Fruit fly (Drosophila melanogaster) whole organism, embryonic: Measurements from ENCODE around the gene CG9886.

Experiments
- Atf3 ChIP-seq: fragments of 200-800 bp; sonication (Bioruptor generic); optimal IDR thresholded peaks from 3 replicates; lab custom pipeline; 2016; ENCODE audit warnings: missing biosample characterization, missing genetic modification characterization
- Bteb2 ChIP-seq: fragments of 200-800 bp; sonication (Bioruptor generic); optimal IDR thresholded peaks from 2 replicates; lab custom pipeline; 2016; ENCODE audit warnings: missing biosample characterization, missing genetic modification characterization
- CG10543 ChIP-seq: fragments of 200-800 bp; sonication (Bioruptor generic); optimal IDR thresholded peaks from 3 replicates; lab custom pipeline; 2017; ENCODE audit warnings: missing biosample characterization, mild to moderate bottlenecking, missing genetic modification characterization, moderate library complexity
- CG11398 ChIP-seq: fragments of 200-800 bp; sonication (Bioruptor generic); optimal IDR thresholded peaks from 2 replicates; lab custom pipeline; 2016; ENCODE audit warnings: missing biosample characterization, missing genetic modification characterization
- CG12219 ChIP-seq: fragments of 200-800 bp; sonication (Bioruptor generic); optimal IDR thresholded peaks from 3 replicates; lab custom pipeline; 2018; ENCODE audit warnings: missing biosample characterization, mild to moderate bottlenecking, missing genetic modification characterization
- CG12769 ChIP-seq: fragments of 200-800 bp; sonication (Bioruptor generic); optimal IDR thresholded peaks from 2 replicates; lab custom pipeline; 2019; ENCODE audit warnings: missing biosample characterization, mild to moderate bottlenecking, missing genetic modification characterization, moderate library complexity
- CG15601 ChIP-seq: fragments of 200-800 bp; sonication (Bioruptor generic); optimal IDR thresholded peaks from 3 replicates; lab custom pipeline; 2019; ENCODE audit warnings: missing biosample characterization, mild to moderate bottlenecking, missing genetic modification characterization, moderate library complexity
- CG17359 ChIP-seq: fragments of 200-800 bp; sonication (Bioruptor generic); optimal IDR thresholded peaks from 3 replicates; lab custom pipeline; 2018; ENCODE audit warnings: missing biosample characterization, mild to moderate bottlenecking, missing genetic modification characterization, moderate library complexity
- CG17612 ChIP-seq: fragments of 200-800 bp; sonication (Bioruptor generic); IDR thresholded peaks from 2 replicates; pipeline ENCODE4 v1.3.6; 2022; ENCODE audit warnings: missing biosample characterization, missing genetic modification characterization
- CG17829 ChIP-seq: fragments of 200-800 bp; optimal IDR thresholded peaks from 2 replicates; lab custom pipeline; 2019; ENCODE audit warnings: missing biosample characterization, mild to moderate bottlenecking, missing genetic modification characterization, moderate library complexity
- CG2199 ChIP-seq: fragments of 200-800 bp; sonication (Bioruptor generic); IDR thresholded peaks from 3 replicates; pipeline ENCODE4 v1.3.6; 2022; ENCODE audit warnings: missing biosample characterization, missing genetic modification characterization
- CG32532 ChIP-seq: fragments of 200-800 bp; sonication (Bioruptor generic); IDR thresholded peaks from 2 replicates; pipeline ENCODE4 v1.3.6; 2022; ENCODE audit warnings: missing biosample characterization, missing genetic modification characterization
- CG3847 ChIP-seq: fragments of 200-800 bp; sonication (Bioruptor generic); IDR thresholded peaks from 2 replicates; pipeline ENCODE4 v1.3.6; 2022; ENCODE audit warnings: missing biosample characterization, missing genetic modification characterization
- CG4360 ChIP-seq: fragments of 200-800 bp; sonication (Bioruptor generic); IDR thresholded peaks from 2 replicates; pipeline ENCODE4 v1.3.6; 2022; ENCODE audit warnings: missing biosample characterization, missing genetic modification characterization
- CG5180 ChIP-seq: fragments of 200-800 bp; sonication (Bioruptor generic); optimal IDR thresholded peaks from 3 replicates; lab custom pipeline; 2017; ENCODE audit warnings: missing biosample characterization, missing genetic modification characterization, mild to moderate bottlenecking, moderate library complexity, missing genetic modification reagents
- CG6272 ChIP-seq: fragments of 200-800 bp; sonication (Bioruptor generic); IDR thresholded peaks from 2 replicates; pipeline ENCODE4 v1.3.6; 2022; ENCODE audit warnings: missing biosample characterization, missing genetic modification characterization
- CG6683 ChIP-seq: fragments of 200-800 bp; sonication (Bioruptor generic); optimal IDR thresholded peaks from 2 replicates; lab custom pipeline; 2017; ENCODE audit warnings: missing biosample characterization, mild to moderate bottlenecking, missing genetic modification characterization, missing genetic modification reagents
- CG6813 ChIP-seq: fragments of 200-800 bp; sonication (Bioruptor generic); optimal IDR thresholded peaks from 2 replicates; lab custom pipeline; 2017; ENCODE audit warnings: missing biosample characterization, missing genetic modification characterization, mild to moderate bottlenecking, moderate library complexity, missing genetic modification reagents
- CG7271 ChIP-seq: fragments of 200-800 bp; sonication (Bioruptor generic); optimal IDR thresholded peaks from 2 replicates; lab custom pipeline; 2018; ENCODE audit warnings: missing biosample characterization, mild to moderate bottlenecking, missing genetic modification characterization, moderate library complexity
- CG7745 ChIP-seq: fragments of 200-800 bp; sonication (Bioruptor generic); optimal IDR thresholded peaks from 2 replicates; lab custom pipeline; 2018; ENCODE audit warnings: missing biosample characterization, mild to moderate bottlenecking, missing genetic modification characterization, moderate library complexity
- CG7839 ChIP-seq: fragments of 200-800 bp; sonication (Bioruptor generic); optimal IDR thresholded peaks from 3 replicates; lab custom pipeline; 2018; ENCODE audit warnings: missing biosample characterization, mild to moderate bottlenecking, missing genetic modification characterization, moderate library complexity
- CG8281 ChIP-seq: fragments of 200-800 bp; sonication (Bioruptor generic); optimal IDR thresholded peaks from 2 replicates; lab custom pipeline; 2018; ENCODE audit warnings: missing biosample characterization, mild to moderate bottlenecking, missing genetic modification characterization, moderate library complexity
- CG8388 ChIP-seq: fragments of 200-800 bp; sonication (Bioruptor generic); optimal IDR thresholded peaks from 2 replicates; lab custom pipeline; 2019; ENCODE audit warnings: missing biosample characterization, mild to moderate bottlenecking, missing genetic modification characterization, moderate library complexity
- CG9797 ChIP-seq: fragments of 200-800 bp; sonication (Bioruptor generic); optimal IDR thresholded peaks from 3 replicates; lab custom pipeline; 2018; ENCODE audit warnings: missing biosample characterization, mild to moderate bottlenecking, missing genetic modification characterization
- Camta ChIP-seq: fragments of 200-800 bp; sonication (Bioruptor generic); optimal IDR thresholded peaks from 2 replicates; lab custom pipeline; 2016; ENCODE audit warnings: missing biosample characterization, missing genetic modification characterization
- CoRest ChIP-seq: fragments of 200-800 bp; sonication (Bioruptor generic); optimal IDR thresholded peaks from 3 replicates; lab custom pipeline; 2018; ENCODE audit warnings: missing biosample characterization, mild to moderate bottlenecking, missing genetic modification characterization, moderate library complexity
- Deaf1 ChIP-seq: fragments of 200-800 bp; optimal IDR thresholded peaks from 3 replicates; lab custom pipeline; 2019; ENCODE audit warnings: missing biosample characterization, mild to moderate bottlenecking, missing genetic modification characterization, moderate library complexity
- Dfd ChIP-seq, 2 experiments: fragments of >200 bp; optimal IDR thresholded peaks; 2 replicates each; lab custom pipeline; 2017; ENCODE audit warnings: missing biosample characterization in 2 of 2, missing genetic modification characterization in 2 of 2
- Fer1 ChIP-seq: fragments of 200-800 bp; sonication (Bioruptor generic); optimal IDR thresholded peaks from 2 replicates; lab custom pipeline; 2017; ENCODE audit warnings: missing biosample characterization, mild to moderate bottlenecking, missing genetic modification characterization
- GATAe ChIP-seq: fragments of 200-800 bp; sonication (Bioruptor generic); conservative IDR thresholded peaks from 2 replicates; pipeline ENCODE4 v1.3.6; 2022; ENCODE audit warnings: missing biosample characterization, missing genetic modification characterization
- HmgD ChIP-seq: fragments of 200-800 bp; sonication (Bioruptor generic); optimal IDR thresholded peaks from 3 replicates; lab custom pipeline; 2016; ENCODE audit warnings: missing biosample characterization, missing genetic modification characterization
- Hr51 ChIP-seq, 2 experiments: fragments of 200-800 bp; sonication (Bioruptor generic); optimal IDR thresholded peaks; 2 replicates in 1 of 2; 3 replicates in 1 of 2; lab custom pipeline; 2016 to 2018; ENCODE audit warnings: missing biosample characterization in 2 of 2, missing genetic modification characterization in 2 of 2, mild to moderate bottlenecking in 1 of 2, moderate library complexity in 1 of 2
- Hsf ChIP-seq: fragments of 200-800 bp; sonication (Bioruptor generic); optimal IDR thresholded peaks from 3 replicates; lab custom pipeline; 2016; ENCODE audit warnings: missing biosample characterization, missing genetic modification characterization
- MESR4 ChIP-seq: fragments of 200-800 bp; sonication (Bioruptor generic); optimal IDR thresholded peaks from 2 replicates; lab custom pipeline; 2018; ENCODE audit warnings: missing biosample characterization, mild to moderate bottlenecking, missing genetic modification characterization, moderate library complexity
- Nf-YC ChIP-seq: fragments of 200-800 bp; optimal IDR thresholded peaks from 3 replicates; lab custom pipeline; 2019; ENCODE audit warnings: missing biosample characterization, mild to moderate bottlenecking, missing genetic modification characterization, moderate library complexity
- Oli ChIP-seq: fragments of 200-800 bp; sonication (Bioruptor generic); optimal IDR thresholded peaks from 2 replicates; lab custom pipeline; 2018; ENCODE audit warnings: missing biosample characterization, mild to moderate bottlenecking, missing genetic modification characterization, moderate library complexity
- Usf ChIP-seq: fragments of 200-800 bp; sonication (Bioruptor generic); optimal IDR thresholded peaks from 2 replicates; lab custom pipeline; 2017; ENCODE audit warnings: missing genotype, missing biosample characterization, missing genetic modification characterization
- ac ChIP-seq: fragments of 200-800 bp; sonication (Bioruptor generic); optimal IDR thresholded peaks from 3 replicates; lab custom pipeline; 2017; ENCODE audit warnings: missing biosample characterization, mild to moderate bottlenecking, missing genetic modification characterization
- ara ChIP-seq: fragments of 200-800 bp; sonication (Bioruptor generic); IDR thresholded peaks from 2 replicates; pipeline ENCODE4 v1.3.6; 2022; ENCODE audit warnings: missing biosample characterization, missing genetic modification characterization
- bbx ChIP-seq: fragments of 200-800 bp; sonication (Bioruptor generic); IDR thresholded peaks from 2 replicates; pipeline ENCODE4 v1.3.6; 2022; ENCODE audit warnings: missing biosample characterization, missing genetic modification characterization; ENCODE audit not compliant: partially characterized antibody
- br ChIP-seq: fragments of >200 bp; optimal IDR thresholded peaks from 2 replicates; lab custom pipeline; 2017
- croc ChIP-seq: fragments of 200-800 bp; sonication (Bioruptor generic); conservative IDR thresholded peaks from 3 replicates; pipeline ENCODE4 v1.3.6; 2022; ENCODE audit warnings: missing biosample characterization, missing genetic modification characterization
- eve ChIP-seq, 2 experiments: fragments of >200 bp; optimal IDR thresholded peaks; 2 replicates each; lab custom pipeline; 2017; ENCODE audit warnings: missing biosample characterization in 2 of 2, missing genetic modification characterization in 2 of 2
- grau ChIP-seq: fragments of 200-800 bp; optimal IDR thresholded peaks from 3 replicates; lab custom pipeline; 2019; ENCODE audit warnings: missing biosample characterization, mild to moderate bottlenecking, missing genetic modification characterization, moderate library complexity
- grn ChIP-seq: fragments of 200-800 bp; sonication (Bioruptor generic); optimal IDR thresholded peaks from 3 replicates; lab custom pipeline; 2017; ENCODE audit warnings: missing biosample characterization, missing genetic modification characterization
- phol ChIP-seq: fragments of 200-800 bp; sonication (Bioruptor generic); optimal IDR thresholded peaks from 3 replicates; lab custom pipeline; 2018; ENCODE audit warnings: missing biosample characterization, mild to moderate bottlenecking, missing genetic modification characterization, moderate library complexity
- pum ChIP-seq: fragments of 200-800 bp; sonication (Bioruptor generic); optimal IDR thresholded peaks from 2 replicates; lab custom pipeline; 2016; ENCODE audit warnings: missing biosample characterization, missing genetic modification characterization
- run ChIP-seq: fragments of 200-800 bp; sonication (Bioruptor generic); optimal IDR thresholded peaks from 3 replicates; lab custom pipeline; 2018; ENCODE audit warnings: missing biosample characterization, mild to moderate bottlenecking, missing genetic modification characterization
- stc ChIP-seq: fragments of 200-800 bp; sonication (Bioruptor generic); IDR thresholded peaks from 2 replicates; pipeline ENCODE4 v1.3.6; 2022; ENCODE audit warnings: missing biosample characterization, missing genetic modification characterization
- trem ChIP-seq: fragments of 200-800 bp; optimal IDR thresholded peaks from 3 replicates; lab custom pipeline; 2019; ENCODE audit warnings: missing biosample characterization, mild to moderate bottlenecking, missing genetic modification characterization, moderate library complexity
- vvl ChIP-seq: fragments of 200-800 bp; sonication (Bioruptor generic); IDR thresholded peaks from 2 replicates; pipeline ENCODE4 v1.3.6; 2022; ENCODE audit warnings: missing biosample characterization, missing genetic modification characterization

The CG9886 gene

dm6 chr2L:2398459-2398858 is 22.2 kb upstream of the CG9886 start (continued):
- TF ChIP-seq vvl (GFP tag; lab: Robert Waterston, UW) (peak; percentile 30; the same call in 1 of the 2 replicates), MESR4 (GFP tag; lab: Kevin White, UChicago) (no peak), CG2199 (GFP tag; lab: Robert Waterston, UW) (no peak), CG7745 (tag; lab: Kevin White, UChicago) (no peak), CG17612 (GFP tag; lab: Robert Waterston, UW) (no peak), HmgD (GFP tag; lab: Kevin White, UChicago) (no peak), Dfd (GFP tag; optimal IDR thresholded peaks at IDR 0.05; lab: Kevin White, UChicago) (no peak), stc (GFP tag; lab: Robert Waterston, UW) (peak; percentile 35; the same call in 1 of the 2 replicates), ac (GFP tag; lab: Kevin White, UChicago) (no peak), ara (GFP tag; lab: Robert Waterston, UW) (no peak), CG4360 (GFP tag; lab: Robert Waterston, UW) (no peak), CG32532 (GFP tag; lab: Robert Waterston, UW) (0 out of 2 replicates have a peak, but pooled peaks have one; percentile 12), pum (GFP tag; lab: Kevin White, UChicago) (no peak), trem (tag; lab: Kevin White, UChicago) (no peak), Nf-YC (no peak), br (lab: Kevin White, UChicago) (no peak), CG8388 (GFP tag; lab: Kevin White, UChicago) (peak; percentile 23), Fer1 (no peak), CG7271 (no peak), Camta (GFP tag; lab: Kevin White, UChicago) (no peak), eve (GFP tag; optimal IDR thresholded peaks at IDR 0.05; lab: Kevin White, UChicago) (no peak), Hsf (GFP tag; lab: Kevin White, UChicago) (no peak), Oli (peak; percentile 24), GATAe (GFP tag; lab: Robert Waterston, UW) (no peak), CG10543 (no peak), grau (tag; lab: Kevin White, UChicago) (peak; percentile 19), Usf (no peak), run (tag; lab: Kevin White, UChicago) (no peak), CG12769 (tag; lab: Kevin White, UChicago) (no peak), CG7839 (tag; lab: Kevin White, UChicago) (peak; percentile 12), CG6272 (GFP tag; lab: Robert Waterston, UW) (no peak), CG17359 (tag; lab: Kevin White, UChicago) (peak; percentile 14), Deaf1 (no peak), CG9797 (GFP tag; lab: Kevin White, UChicago) (no peak), croc (GFP tag; lab: Robert Waterston, UW) (no peak), grn (GFP tag; lab: Kevin White, UChicago) (no peak), Bteb2 (GFP tag; lab: Kevin White, UChicago) (no peak), CG6813 (GFP tag; lab: Kevin White, UChicago) (no peak), bbx (GFP tag; lab: Robert Waterston, UW) (no peak), CG15601 (no peak), CG17829 (tag; lab: Kevin White, UChicago) (no peak), CG12219 (GFP tag; lab: Kevin White, UChicago) (no peak), CoRest (tag; lab: Kevin White, UChicago) (no peak), CG8281 (tag; lab: Kevin White, UChicago) (no peak), Hr51 (GFP tag; optimal IDR thresholded peaks at IDR 0.05; lab: Kevin White, UChicago) (peak in 1 of 2 experiments; percentile 27), CG11398 (GFP tag; lab: Kevin White, UChicago) (no peak), phol (tag; lab: Kevin White, UChicago) (peak; percentile 16), CG6683 (GFP tag; lab: Kevin White, UChicago) (no peak), CG3847 (GFP tag; lab: Robert Waterston, UW) (no peak), Atf3 (GFP tag; lab: Kevin White, UChicago) (no peak), CG5180 (no peak)
